Fruit fly (Drosophila melanogaster) whole organism, embryonic: ENCODE results near the gene Tmhs.

Source experiments
- Atf-2 ChIP-seq: fragments of 200-800 bp; sonication (Bioruptor generic); optimal IDR thresholded peaks from 2 replicates; lab custom pipeline; 2016; ENCODE audit warnings: missing biosample characterization, missing genetic modification characterization
- B-H2 ChIP-seq: fragments of 200-800 bp; sonication (Bioruptor generic); optimal IDR thresholded peaks from 2 replicates; lab custom pipeline; 2018; ENCODE audit warnings: missing biosample characterization, mild to moderate bottlenecking, missing genetic modification characterization
- CG10959 ChIP-seq: fragments of 200-800 bp; sonication (Bioruptor generic); IDR thresholded peaks from 2 replicates; pipeline ENCODE4 v1.3.6; 2022; ENCODE audit warnings: missing biosample characterization, missing genetic modification characterization
- CG11085 ChIP-seq: fragments of 200-800 bp; sonication (Bioruptor generic); IDR thresholded peaks from 2 replicates; pipeline ENCODE4 v1.3.6; 2022; ENCODE audit warnings: missing biosample characterization, missing genetic modification characterization
- CG1233 ChIP-seq: fragments of 200-800 bp; sonication (Bioruptor generic); optimal IDR thresholded peaks from 4 replicates; lab custom pipeline; 2018; ENCODE audit warnings: missing biosample characterization, mild to moderate bottlenecking, missing genetic modification characterization
- CG13123 ChIP-seq: fragments of 200-800 bp; sonication (Bioruptor generic); optimal IDR thresholded peaks from 2 replicates; lab custom pipeline; 2016; ENCODE audit warnings: missing biosample characterization, missing genetic modification characterization
- CG14667 ChIP-seq: fragments of 200-800 bp; sonication (Bioruptor generic); IDR thresholded peaks from 2 replicates; pipeline ENCODE4 v1.3.6; 2022; ENCODE audit warnings: missing biosample characterization, missing genetic modification characterization
- CG1529 ChIP-seq: fragments of 200-800 bp; sonication (Bioruptor generic); optimal IDR thresholded peaks from 3 replicates; lab custom pipeline; 2018; ENCODE audit warnings: missing biosample characterization, missing genetic modification characterization
- CG17385 ChIP-seq: fragments of 200-800 bp; sonication (Bioruptor generic); optimal IDR thresholded peaks from 3 replicates; lab custom pipeline; 2018; ENCODE audit warnings: missing biosample characterization, mild to moderate bottlenecking, missing genetic modification characterization
- CG18619 ChIP-seq: fragments of 200-800 bp; sonication (Bioruptor generic); optimal IDR thresholded peaks from 3 replicates; lab custom pipeline; 2017; ENCODE audit warnings: missing biosample characterization, mild to moderate bottlenecking, missing genetic modification characterization
- CG4404 ChIP-seq: fragments of 200-800 bp; sonication (Bioruptor generic); IDR thresholded peaks from 2 replicates; pipeline ENCODE4 v1.3.6; 2022; ENCODE audit warnings: missing biosample characterization, missing genetic modification characterization
- CG4617 ChIP-seq: fragments of 200-800 bp; sonication (Bioruptor generic); optimal IDR thresholded peaks from 3 replicates; lab custom pipeline; 2016; ENCODE audit warnings: missing biosample characterization, missing genetic modification characterization, borderline replicate concordance
- CG4730 ChIP-seq: fragments of 200-800 bp; sonication (Bioruptor generic); IDR thresholded peaks from 2 replicates; pipeline ENCODE4 v1.3.6; 2022; ENCODE audit warnings: missing biosample characterization, missing genetic modification characterization
- CG6254 ChIP-seq: fragments of 200-800 bp; sonication (Bioruptor generic); optimal IDR thresholded peaks from 3 replicates; lab custom pipeline; 2017; ENCODE audit warnings: mild to moderate bottlenecking, missing biosample characterization, missing genetic modification reagents, missing genetic modification characterization
- CG6654 ChIP-seq: fragments of 200-800 bp; sonication (Bioruptor generic); optimal IDR thresholded peaks from 2 replicates; lab custom pipeline; 2017; ENCODE audit warnings: missing biosample characterization, mild to moderate bottlenecking, missing genetic modification characterization
- CG6689 ChIP-seq: fragments of 200-800 bp; sonication (Bioruptor generic); IDR thresholded peaks from 2 replicates; pipeline ENCODE4 v1.3.6; 2022; ENCODE audit warnings: missing biosample characterization, missing genetic modification characterization
- CG8089 ChIP-seq: fragments of 200-800 bp; sonication (Bioruptor generic); optimal IDR thresholded peaks from 3 replicates; lab custom pipeline; 2016; ENCODE audit warnings: missing biosample characterization, missing genetic modification characterization
- CG9727 ChIP-seq: fragments of 200-800 bp; sonication (Bioruptor generic); optimal IDR thresholded peaks from 3 replicates; lab custom pipeline; 2017; ENCODE audit warnings: missing biosample characterization, mild to moderate bottlenecking, missing genetic modification characterization
- CG9817 ChIP-seq: fragments of 200-800 bp; sonication (Bioruptor generic); optimal IDR thresholded peaks from 2 replicates; lab custom pipeline; 2018; ENCODE audit warnings: missing biosample characterization, mild to moderate bottlenecking, missing genetic modification characterization, moderate library complexity
- CG9876 ChIP-seq: fragments of 200-800 bp; sonication (Bioruptor generic); optimal IDR thresholded peaks from 2 replicates; lab custom pipeline; 2016; ENCODE audit warnings: missing biosample characterization, missing genetic modification characterization
- CoRest ChIP-seq: fragments of 200-800 bp; sonication (Bioruptor generic); optimal IDR thresholded peaks from 3 replicates; lab custom pipeline; 2018; ENCODE audit warnings: missing biosample characterization, mild to moderate bottlenecking, missing genetic modification characterization, moderate library complexity
- Dbx ChIP-seq: fragments of 200-800 bp; sonication (Bioruptor generic); IDR thresholded peaks from 3 replicates; pipeline ENCODE4 v1.3.6; 2022; ENCODE audit warnings: missing biosample characterization, missing genetic modification characterization
- Dref ChIP-seq: fragments of 200-800 bp; sonication (Bioruptor generic); IDR thresholded peaks from 2 replicates; pipeline ENCODE4 v1.3.6; 2022; ENCODE audit warnings: missing biosample characterization, missing genetic modification characterization
- H2.0 ChIP-seq: fragments of 200-800 bp; sonication (Bioruptor generic); IDR thresholded peaks from 2 replicates; pipeline ENCODE4 v1.3.6; 2022; ENCODE audit warnings: missing biosample characterization, missing genetic modification characterization
- Lhr ChIP-seq: fragments of 200-800 bp; sonication (Bioruptor generic); optimal IDR thresholded peaks from 3 replicates; lab custom pipeline; 2017; ENCODE audit warnings: mild to moderate bottlenecking, missing biosample characterization, missing genetic modification reagents, missing genetic modification characterization
- Lpt ChIP-seq: fragments of >200 bp; optimal IDR thresholded peaks from 2 replicates; lab custom pipeline; 2018; ENCODE audit warnings: missing biosample characterization, missing genetic modification characterization
- Meics ChIP-seq: fragments of 200-800 bp; sonication (Bioruptor generic); optimal IDR thresholded peaks from 2 replicates; lab custom pipeline; 2017; ENCODE audit warnings: missing biosample characterization, mild to moderate bottlenecking, missing genetic modification characterization
- NC2β ChIP-seq: fragments of 200-800 bp; sonication (Bioruptor generic); optimal IDR thresholded peaks from 2 replicates; lab custom pipeline; 2016; ENCODE audit warnings: missing biosample characterization, missing genetic modification characterization
- Sin3A ChIP-seq: fragments of >200 bp; optimal IDR thresholded peaks from 2 replicates; lab custom pipeline; 2018
- Stat92E ChIP-seq, 3 experiments: fragments of >200 bp in 2 of 3; fragments of 200-800 bp in 1 of 3; sonication (Bioruptor generic) in 1 of 3; optimal IDR thresholded peaks; 2 replicates each; lab custom pipeline; 2017 to 2019; ENCODE audit warnings: missing biosample characterization in 3 of 3, missing genetic modification characterization in 3 of 3, mild to moderate bottlenecking in 1 of 3, moderate library complexity in 1 of 3
- Xbp1 ChIP-seq: fragments of 200-800 bp; sonication (Bioruptor generic); optimal IDR thresholded peaks from 3 replicates; lab custom pipeline; 2016; ENCODE audit warnings: missing biosample characterization, mild to moderate bottlenecking, missing genetic modification characterization
- Xrp1 ChIP-seq: fragments of 200-800 bp; sonication (Bioruptor generic); IDR thresholded peaks from 2 replicates; pipeline ENCODE4 v1.3.6; 2022; ENCODE audit warnings: missing biosample characterization, missing genetic modification characterization
- YL-1 ChIP-seq: fragments of 200-800 bp; sonication (Bioruptor generic); optimal IDR thresholded peaks from 3 replicates; lab custom pipeline; 2017; ENCODE audit warnings: missing biosample characterization, mild to moderate bottlenecking, missing genetic modification characterization
- ase ChIP-seq: fragments of 200-800 bp; sonication (Bioruptor generic); IDR thresholded peaks from 3 replicates; pipeline ENCODE4 v1.3.6; 2022; ENCODE audit warnings: missing biosample characterization, missing genetic modification characterization
- bcd ChIP-seq: fragments of 200-800 bp; sonication (Bioruptor generic); optimal IDR thresholded peaks from 2 replicates; lab custom pipeline; 2017; ENCODE audit warnings: missing biosample characterization, mild to moderate bottlenecking, missing genetic modification characterization
- dmrt11E ChIP-seq: fragments of 200-800 bp; sonication (Bioruptor generic); optimal IDR thresholded peaks from 3 replicates; lab custom pipeline; 2018; ENCODE audit warnings: missing biosample characterization, mild to moderate bottlenecking, missing genetic modification characterization, moderate library complexity
- fd102C ChIP-seq: fragments of 200-800 bp; sonication (Bioruptor generic); optimal IDR thresholded peaks from 2 replicates; lab custom pipeline; 2018; ENCODE audit warnings: missing biosample characterization, mild to moderate bottlenecking, missing genetic modification characterization, moderate library complexity
- gce ChIP-seq: fragments of 200-800 bp; sonication (Bioruptor generic); IDR thresholded peaks from 3 replicates; pipeline ENCODE4 v1.3.6; 2022; ENCODE audit warnings: missing biosample characterization, missing genetic modification characterization
- gem ChIP-seq: fragments of 200-800 bp; sonication (Bioruptor generic); optimal IDR thresholded peaks from 2 replicates; lab custom pipeline; 2019; ENCODE audit warnings: missing biosample characterization, mild to moderate bottlenecking, missing genetic modification characterization, moderate library complexity
- gro ChIP-seq: fragments of 200-800 bp; sonication (Bioruptor generic); optimal IDR thresholded peaks from 2 replicates; lab custom pipeline; 2016; ENCODE audit warnings: missing biosample characterization, missing genetic modification characterization
- hbn ChIP-seq: fragments of 200-800 bp; sonication (Bioruptor generic); IDR thresholded peaks from 2 replicates; pipeline ENCODE4 v1.3.6; 2022; ENCODE audit warnings: missing biosample characterization, missing genetic modification characterization; ENCODE audit not compliant: partially characterized antibody
- lola ChIP-seq, 3 experiments: fragments of >200 bp in 2 of 3; fragments of 200-800 bp in 1 of 3; sonication (Bioruptor generic) in 1 of 3; optimal IDR thresholded peaks; 2 replicates each; lab custom pipeline; 2017 to 2019; ENCODE audit warnings: missing biosample characterization in 3 of 3, missing genetic modification characterization in 3 of 3, mild to moderate bottlenecking in 1 of 3, moderate library complexity in 1 of 3
- nerfin-2 ChIP-seq: fragments of 200-800 bp; sonication (Bioruptor generic); IDR thresholded peaks from 2 replicates; pipeline ENCODE4 v1.3.6; 2022; ENCODE audit warnings: missing biosample characterization, missing genetic modification characterization; ENCODE audit not compliant: partially characterized antibody
- pb ChIP-seq: fragments of 200-800 bp; sonication (Bioruptor generic); optimal IDR thresholded peaks from 3 replicates; lab custom pipeline; 2016; ENCODE audit warnings: missing biosample characterization, missing genetic modification characterization
- pho ChIP-seq: fragments of 200-800 bp; sonication (Bioruptor generic); optimal IDR thresholded peaks from 2 replicates; lab custom pipeline; 2016; ENCODE audit warnings: missing biosample characterization, missing genetic modification characterization
- pum ChIP-seq: fragments of 200-800 bp; sonication (Bioruptor generic); optimal IDR thresholded peaks from 2 replicates; lab custom pipeline; 2016; ENCODE audit warnings: missing biosample characterization, missing genetic modification characterization
- seq ChIP-seq: fragments of 200-800 bp; sonication (Bioruptor generic); IDR thresholded peaks from 2 replicates; pipeline ENCODE4 v1.3.6; 2022; ENCODE audit warnings: missing biosample characterization, missing genetic modification characterization
- so ChIP-seq: fragments of 200-800 bp; sonication (Bioruptor generic); IDR thresholded peaks from 3 replicates; pipeline ENCODE4 v1.3.6; 2022; ENCODE audit warnings: missing biosample characterization, missing genetic modification characterization
- trh ChIP-seq: fragments of 200-800 bp; sonication (Bioruptor generic); optimal IDR thresholded peaks from 2 replicates; lab custom pipeline; 2016; ENCODE audit warnings: missing biosample characterization, missing genetic modification characterization
- vfl ChIP-seq: fragments of 200-800 bp; sonication (Bioruptor generic); optimal IDR thresholded peaks from 2 replicates; lab custom pipeline; 2016; ENCODE audit warnings: missing biosample characterization, missing genetic modification characterization
- vvl ChIP-seq: fragments of 200-800 bp; sonication (Bioruptor generic); IDR thresholded peaks from 2 replicates; pipeline ENCODE4 v1.3.6; 2022; ENCODE audit warnings: missing biosample characterization, missing genetic modification characterization
- z ChIP-seq: fragments of 200-800 bp; sonication (Bioruptor generic); IDR thresholded peaks from 3 replicates; pipeline ENCODE4 v1.3.6; 2022; ENCODE audit warnings: missing biosample characterization, missing genetic modification characterization

Gene Tmhs

DNA sequence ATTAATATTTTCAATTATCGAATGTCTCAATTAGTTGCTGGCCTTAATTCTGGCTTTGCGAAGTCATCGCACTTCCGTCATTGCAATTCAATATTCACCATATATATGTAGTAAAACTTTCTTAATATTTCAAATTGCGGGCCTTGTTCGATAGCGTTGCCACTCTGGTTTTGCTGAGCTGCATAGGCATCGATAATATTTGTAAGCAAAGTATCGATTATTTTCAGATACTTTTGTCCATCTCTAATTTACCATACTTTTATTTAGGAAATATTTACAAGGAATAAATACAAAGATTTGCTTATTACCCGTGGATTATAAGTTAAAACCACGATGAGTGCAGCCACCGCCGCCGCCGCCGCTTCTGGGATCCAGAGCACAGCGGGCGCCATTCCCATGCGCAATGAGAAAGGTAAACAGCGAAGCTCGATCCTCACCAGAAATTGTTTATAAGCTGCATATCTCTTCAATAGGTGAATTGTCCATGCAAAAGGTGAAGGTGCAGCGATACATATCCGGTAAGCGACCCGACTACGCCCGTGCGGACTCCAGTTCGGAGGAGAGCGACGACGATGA, 55.5 kb downstream of the Tmhs start, which contains the start of gene Mfap1 (continued):
- TF ChIP-seq Lpt (GFP tag; lab: Kevin White, UChicago) (no peak), CG10959 (GFP tag; lab: Robert Waterston, UW) (no peak), CG6254 (GFP tag; lab: Kevin White, UChicago) (no peak), H2.0 (no peak), Lhr (GFP tag; lab: Kevin White, UChicago) (no peak), CG9876 (GFP tag; lab: Kevin White, UChicago) (no peak), gce (no peak), Meics (GFP tag; lab: Kevin White, UChicago) (no peak), Xrp1 (GFP tag; lab: Robert Waterston, UW) (no peak), CG4730 (GFP tag; lab: Robert Waterston, UW) (no peak), pho (GFP tag; lab: Kevin White, UChicago) (no peak), bcd (GFP tag; lab: Kevin White, UChicago) (no peak), nerfin-2 (GFP tag; lab: Robert Waterston, UW) (no peak), CG17385 (no peak), ase (GFP tag; lab: Robert Waterston, UW) (no peak), vvl (GFP tag; lab: Robert Waterston, UW) (0 out of 2 replicates have a peak, but pooled peaks have one; percentile 28), CG9817 (tag; lab: Kevin White, UChicago) (no peak), fd102C (GFP tag; lab: Kevin White, UChicago) (no peak), pum (GFP tag; lab: Kevin White, UChicago) (no peak), CG6689 (GFP tag; lab: Robert Waterston, UW) (no peak), CG14667 (GFP tag; lab: Robert Waterston, UW) (no peak), pb (GFP tag; lab: Kevin White, UChicago) (no peak), Dbx (peak; percentile 21; the same call in 1 of the 3 replicates), Xbp1 (GFP tag; lab: Kevin White, UChicago) (no peak), CG8089 (no peak), gro (GFP tag; lab: Kevin White, UChicago) (peak; percentile 5), Sin3A (lab: Kevin White, UChicago) (peak; percentile 11), CG11085 (GFP tag; lab: Robert Waterston, UW) (no peak), vfl (no peak), CG6654 (GFP tag; lab: Kevin White, UChicago) (no peak), CG9727 (GFP tag; lab: Kevin White, UChicago) (no peak), z (GFP tag; lab: Robert Waterston, UW) (no peak), trh (no peak), dmrt11E (tag; lab: Kevin White, UChicago) (no peak), seq (GFP tag; lab: Robert Waterston, UW) (no peak), gem (tag; lab: Kevin White, UChicago) (no peak), Dref (peak; percentile 80), lola (GFP tag; optimal IDR thresholded peaks at IDR 0.05; lab: Kevin White, UChicago) (no peak), YL-1 (peak; percentile 33), NC2β (no peak), CG4404 (GFP tag; lab: Robert Waterston, UW) (no peak), B-H2 (GFP tag; lab: Kevin White, UChicago) (no peak), CG13123 (no peak), CG18619 (no peak), so (GFP tag; lab: Robert Waterston, UW) (no peak), CG1529 (GFP tag; lab: Kevin White, UChicago) (no peak), hbn (peak; percentile 82), CG1233 (GFP tag; lab: Kevin White, UChicago) (no peak), Atf-2 (GFP tag; lab: Kevin White, UChicago) (no peak), CG4617 (GFP tag; lab: Kevin White, UChicago) (peak; percentile 84), CoRest (no peak), Stat92E (GFP tag; optimal IDR thresholded peaks at IDR 0.05; lab: Kevin White, UChicago) (no peak)
